Worm (Caenorhabditis elegans) whole organism, late embryonic: ENCODE results near the gene zipt-2.3.

Experiments used
- C08G9.2 ChIP-seq: sonication (generic microtip); optimal IDR thresholded peaks from 2 replicates; lab custom pipeline; 2016; ENCODE audit warnings: mild to moderate bottlenecking, missing genetic modification characterization, moderate library complexity, missing compliant biosample characterization
- K02D7.2 ChIP-seq: sonication (generic microtip); optimal IDR thresholded peaks from 2 replicates; lab custom pipeline; 2017; ENCODE audit warnings: mild to moderate bottlenecking, missing genetic modification characterization, missing compliant biosample characterization
- T23F11.4 ChIP-seq: fragments of 200-800 bp; sonication (Bioruptor generic); optimal IDR thresholded peaks from 2 replicates; lab custom pipeline; 2018; ENCODE audit warnings: mild to moderate bottlenecking, missing genetic modification characterization, missing compliant biosample characterization
- ahr-1 ChIP-seq: sonication (generic microtip); optimal IDR thresholded peaks from 2 replicates; lab custom pipeline; 2016; ENCODE audit warnings: missing genetic modification characterization, missing compliant biosample characterization
- ama-1 ChIP-seq: fragments of 150-350 bp; optimal IDR thresholded peaks from 2 replicates; lab custom pipeline; 2014
- ceh-14 ChIP-seq: sonication (generic microtip); optimal IDR thresholded peaks from 2 replicates; lab custom pipeline; 2016; ENCODE audit warnings: missing genotype, missing genetic modification characterization, missing compliant biosample characterization
- ceh-19 ChIP-seq: fragments of 200-800 bp; sonication (Bioruptor generic); optimal IDR thresholded peaks from 2 replicates; lab custom pipeline; 2018; ENCODE audit warnings: mild to moderate bottlenecking, missing genetic modification characterization, missing compliant biosample characterization
- ceh-2 ChIP-seq: sonication (generic microtip); optimal IDR thresholded peaks from 2 replicates; lab custom pipeline; 2016; ENCODE audit warnings: missing genotype, missing genetic modification characterization, missing compliant biosample characterization
- ceh-22 ChIP-seq: sonication (generic microtip); optimal IDR thresholded peaks from 2 replicates; lab custom pipeline; 2017; ENCODE audit warnings: missing biosample characterization, missing genetic modification characterization
- ceh-31 ChIP-seq: sonication (generic microtip); optimal IDR thresholded peaks from 2 replicates; lab custom pipeline; 2016; ENCODE audit warnings: missing genetic modification characterization, missing compliant biosample characterization
- ceh-45 ChIP-seq: fragments of 200-800 bp; sonication (Bioruptor generic); IDR thresholded peaks from 2 replicates; pipeline ENCODE4 v1.3.6; 2022; ENCODE audit warnings: missing genetic modification reagents, missing genetic modification characterization, missing compliant biosample characterization
- ceh-6 ChIP-seq: fragments of 200-800 bp; sonication (Bioruptor generic); optimal IDR thresholded peaks from 2 replicates; lab custom pipeline; 2018; ENCODE audit warnings: mild to moderate bottlenecking, missing genetic modification characterization, missing compliant biosample characterization
- ceh-9 ChIP-seq: sonication (generic microtip); optimal IDR thresholded peaks from 2 replicates; lab custom pipeline; 2016; ENCODE audit warnings: mild to moderate bottlenecking, missing genetic modification characterization, inconsistent platforms, missing compliant biosample characterization
- che-1 ChIP-seq: sonication (generic microtip); optimal IDR thresholded peaks from 2 replicates; lab custom pipeline; 2016; ENCODE audit warnings: mild to moderate bottlenecking, missing genetic modification characterization, missing compliant biosample characterization
- dve-1 ChIP-seq: sonication (generic microtip); optimal IDR thresholded peaks from 2 replicates; lab custom pipeline; 2017; ENCODE audit warnings: antibody characterized with exemption, mild to moderate bottlenecking, missing genetic modification characterization, missing compliant biosample characterization
- gmeb-2 ChIP-seq: sonication (generic microtip); optimal IDR thresholded peaks from 2 replicates; lab custom pipeline; 2016; ENCODE audit warnings: missing genetic modification characterization, inconsistent platforms, missing compliant biosample characterization
- hlh-13 ChIP-seq: fragments of 200-800 bp; sonication (Bioruptor generic); optimal IDR thresholded peaks from 2 replicates; lab custom pipeline; 2018; ENCODE audit warnings: mild to moderate bottlenecking, missing genetic modification characterization, missing compliant biosample characterization
- hlh-6 ChIP-seq: sonication (generic microtip); optimal IDR thresholded peaks from 2 replicates; lab custom pipeline; 2016; ENCODE audit warnings: missing genotype, missing genetic modification characterization, missing compliant biosample characterization
- lim-6 ChIP-seq: sonication (generic microtip); optimal IDR thresholded peaks from 2 replicates; lab custom pipeline; 2016; ENCODE audit warnings: missing genetic modification characterization, missing compliant biosample characterization
- lin-11 ChIP-seq: fragments of 200-800 bp; sonication (Bioruptor generic); optimal IDR thresholded peaks from 2 replicates; lab custom pipeline; 2018; ENCODE audit warnings: mild to moderate bottlenecking, missing genetic modification characterization, missing compliant biosample characterization
- madf-2 ChIP-seq: sonication (generic microtip); optimal IDR thresholded peaks from 2 replicates; lab custom pipeline; 2017; ENCODE audit warnings: missing genetic modification characterization, missing compliant biosample characterization
- nhr-232 ChIP-seq: sonication (generic microtip); optimal IDR thresholded peaks from 2 replicates; lab custom pipeline; 2016; ENCODE audit warnings: missing genetic modification characterization, missing compliant biosample characterization
- npax-4 ChIP-seq: sonication (generic microtip); optimal IDR thresholded peaks from 2 replicates; lab custom pipeline; 2016; ENCODE audit warnings: missing genetic modification characterization, missing compliant biosample characterization
- pat-9 ChIP-seq: fragments of 200-800 bp; sonication (Bioruptor generic); optimal IDR thresholded peaks from 2 replicates; lab custom pipeline; 2018; ENCODE audit warnings: mild to moderate bottlenecking, missing genetic modification characterization, moderate library complexity, missing compliant biosample characterization
- pqm-1 ChIP-seq: sonication (generic microtip); optimal IDR thresholded peaks from 2 replicates; lab custom pipeline; 2016; ENCODE audit warnings: missing genetic modification characterization, missing compliant biosample characterization
- pros-1 ChIP-seq: fragments of 150-350 bp; optimal IDR thresholded peaks from 2 replicates; lab custom pipeline; 2014; ENCODE audit warnings: missing biosample characterization, missing genetic modification reagents, missing genetic modification characterization
- ref-2 ChIP-seq: sonication (generic microtip); optimal IDR thresholded peaks from 2 replicates; lab custom pipeline; 2016; ENCODE audit warnings: missing genetic modification characterization, missing compliant biosample characterization
- rnt-1 ChIP-seq: sonication (generic microtip); optimal IDR thresholded peaks from 2 replicates; lab custom pipeline; 2016; ENCODE audit warnings: missing genetic modification characterization, missing compliant biosample characterization
- sox-4 ChIP-seq: sonication (generic microtip); optimal IDR thresholded peaks from 2 replicates; lab custom pipeline; 2017; ENCODE audit warnings: mild to moderate bottlenecking, missing genetic modification characterization, inconsistent platforms, missing compliant biosample characterization
- syd-9 ChIP-seq: sonication (generic microtip); optimal IDR thresholded peaks from 2 replicates; lab custom pipeline; 2016; ENCODE audit warnings: mild to moderate bottlenecking, missing genetic modification characterization, moderate library complexity, missing compliant biosample characterization
- ttx-3 ChIP-seq: sonication (generic microtip); optimal IDR thresholded peaks from 2 replicates; lab custom pipeline; 2016; ENCODE audit warnings: missing genetic modification reagents, missing genetic modification characterization, missing compliant biosample characterization
- unc-3 ChIP-seq, 2 experiments: fragments of 200-800 bp in 1 of 2; sonication (Bioruptor generic) in 1 of 2; sonication (generic microtip) in 1 of 2; conservative IDR thresholded peaks in 1 of 2; optimal IDR thresholded peaks in 1 of 2; 2 replicates each; pipeline versions ENCODE4 v1.3.6 to Lab custom; 2016 to 2022; ENCODE audit warnings: missing compliant biosample characterization in 2 of 2, missing genetic modification characterization in 2 of 2, missing genetic modification reagents in 1 of 2

The zipt-2.3 gene

DNA sequence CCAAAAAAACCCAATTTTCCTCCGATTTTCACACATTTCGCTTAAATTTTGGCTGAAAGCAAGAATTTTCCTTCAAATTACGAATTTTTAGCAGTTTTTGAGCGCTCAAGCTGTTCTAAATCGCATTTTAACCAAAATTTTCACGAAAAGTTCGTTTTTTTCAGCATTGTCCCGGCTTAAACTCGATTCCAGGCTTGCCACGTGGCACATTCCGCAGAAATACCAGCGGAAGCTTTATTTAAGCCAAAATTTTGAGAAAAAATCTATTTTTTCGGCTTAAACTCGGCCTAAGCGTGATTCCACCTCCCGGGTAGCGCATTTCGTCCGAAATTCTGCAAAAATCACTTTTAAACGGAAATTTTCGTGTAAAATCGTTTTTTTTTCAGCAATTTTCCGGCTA lies 8.1 kb upstream of the zipt-2.3 start:
- no peak for TF ChIP-seq ttx-3
- TF ChIP-seq hlh-6 (tag; lab: Kevin White, UChicago), result no peak

DNA sequence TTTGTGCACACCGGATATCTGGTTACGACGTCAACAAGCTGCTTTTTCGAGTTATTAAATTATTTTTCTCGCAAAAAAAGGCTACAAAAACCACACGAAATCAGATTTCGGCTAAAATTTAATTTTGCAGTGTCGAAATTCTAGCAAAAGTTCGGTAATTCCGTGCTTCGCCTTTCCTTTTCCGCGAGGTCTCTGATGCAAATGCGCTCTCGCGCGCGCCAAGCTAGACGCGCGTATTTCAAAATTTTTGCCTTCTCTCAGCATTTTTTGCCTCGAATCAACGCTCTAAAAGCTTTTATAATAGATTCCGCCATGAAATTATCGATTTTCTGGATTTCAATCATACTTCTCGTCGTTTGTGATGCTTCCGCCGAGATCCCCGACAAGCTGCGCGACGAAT lies 7.1 kb upstream of the zipt-2.3 start, which contains the start of gene Y54G9A.5:
TSS of gene Y54G9A.5 (plus strand) at position 245 of the 400 bp plus-strand sequence.
- TF ChIP-seq ceh-6 (GFP tag; lab: Kevin White, UChicago) (no peak), ceh-31 (tag; lab: Kevin White, UChicago) (peak; percentile 12), C08G9.2 (tag; lab: Kevin White, UChicago) (peak; percentile 14)
- TF ChIP-seq, all 69 proteins: peak for 2

DNA sequence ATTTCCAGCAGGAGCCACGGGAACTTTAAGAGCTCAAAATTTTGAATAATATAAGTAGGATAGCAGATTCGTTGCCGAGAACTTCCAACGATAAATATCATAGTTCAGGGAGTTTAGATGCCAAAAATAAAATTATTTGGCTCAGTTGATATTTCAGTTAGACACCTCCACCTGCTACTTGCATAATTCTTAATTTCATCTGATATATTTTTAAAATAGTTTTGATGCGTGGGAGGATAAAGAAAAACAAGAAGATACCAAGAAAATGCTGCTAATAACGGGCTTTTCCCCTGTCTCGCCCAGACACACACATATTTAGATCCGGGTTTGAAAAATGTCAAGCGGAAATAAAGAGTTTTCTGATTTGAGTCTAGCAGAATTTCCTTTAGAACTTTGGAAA lies 5.5 kb upstream of the zipt-2.3 start, which contains the start of gene sre-46:
TSS of gene sre-46 (minus strand) at position 101 of the 400 bp plus-strand sequence.
- no peak for TF ChIP-seq ceh-14 (tag; lab: Kevin White, UChicago)
- TF ChIP-seq unc-3 (GFP tag; conservative IDR thresholded peaks at IDR 0.05; lab: Robert Waterston, UW), result no peak
- TF ChIP-seq unc-3 (tag; optimal IDR thresholded peaks at IDR 0.05; lab: Kevin White, UChicago), result no peak
- no peak for TF ChIP-seq ceh-45 (GFP tag; lab: Robert Waterston, UW)
- no peak for TF ChIP-seq syd-9 (tag; lab: Kevin White, UChicago)
- TF ChIP-seq lim-6 (tag; lab: Kevin White, UChicago), result no peak
- no peak for TF ChIP-seq che-1 (tag; lab: Kevin White, UChicago)
- no peak for TF ChIP-seq ahr-1 (tag; lab: Kevin White, UChicago)

DNA sequence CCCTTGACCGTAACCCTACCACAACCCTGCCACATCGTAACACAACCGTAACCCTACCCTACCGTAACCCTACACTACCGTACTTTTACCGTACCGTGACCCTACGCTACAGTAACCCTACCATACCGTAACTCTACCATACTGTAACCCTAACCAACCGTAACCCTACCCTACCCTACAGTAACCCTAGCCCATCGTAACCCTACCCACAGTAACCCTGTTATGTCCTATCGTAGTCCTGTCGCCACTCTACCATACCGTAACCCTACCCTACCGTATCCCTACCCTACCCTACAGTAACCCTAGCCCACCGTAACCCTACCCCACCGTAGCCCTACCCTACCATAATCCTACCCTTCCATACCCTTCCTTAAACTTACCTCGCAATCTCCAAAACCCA lies 5.0 kb upstream of the zipt-2.3 start:
- TF ChIP-seq sox-4 (no peak), ceh-45 (GFP tag; lab: Robert Waterston, UW) (0 out of 2 replicates have a peak, but pooled peaks have one; percentile 17)

DNA sequence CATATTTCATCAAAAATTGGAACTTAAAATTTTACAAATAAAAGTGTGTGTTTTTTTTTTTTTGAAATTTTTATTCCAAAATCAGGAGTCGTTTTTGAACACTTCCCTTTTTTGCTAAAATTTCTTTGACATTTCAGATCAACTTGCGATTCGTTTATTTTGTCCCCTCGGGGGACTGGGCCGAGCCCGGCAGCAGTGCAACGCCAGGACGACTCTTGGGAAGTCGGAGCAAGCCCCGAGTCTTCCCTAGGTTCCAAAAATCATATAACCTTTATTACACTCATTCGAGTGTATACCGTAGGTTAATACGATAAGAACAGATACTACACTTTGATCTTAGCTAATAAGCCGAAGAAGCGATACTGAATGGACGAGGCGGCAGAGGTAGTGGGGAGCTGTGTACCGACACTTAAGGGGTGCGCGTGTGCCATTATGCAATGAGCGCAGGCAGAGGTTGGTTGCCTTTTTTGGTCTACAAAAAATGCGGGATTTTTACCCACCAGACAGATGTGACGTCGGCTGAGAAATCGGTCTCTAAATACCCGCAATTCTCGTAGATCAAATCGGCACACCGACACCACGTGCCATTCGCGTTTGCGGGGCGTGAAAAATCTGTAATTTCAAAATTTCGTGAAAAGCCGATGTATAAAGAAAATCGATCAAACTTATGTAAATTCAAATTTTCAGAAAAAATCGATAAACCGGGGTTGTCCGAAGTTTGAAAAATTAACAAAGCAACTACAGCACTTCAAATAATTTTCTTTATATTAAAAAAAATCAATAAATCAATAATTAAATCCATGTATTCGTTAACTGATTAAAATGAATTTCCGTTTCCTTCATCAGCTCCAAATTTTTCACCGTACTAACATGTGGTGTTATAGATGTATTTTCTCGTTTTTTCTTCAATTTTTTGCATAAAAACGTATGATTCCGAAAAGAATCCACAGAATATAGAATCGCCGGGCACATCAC lies 2.0 kb upstream of the zipt-2.3 start:
- TF ChIP-seq dve-1 (tag; lab: Kevin White, UChicago) (no peak), hlh-13 (no peak), lim-6 (tag; lab: Kevin White, UChicago) (no peak), T23F11.4 (GFP tag; lab: Kevin White, UChicago) (no peak), ama-1 (lab: Kevin White, UChicago) (no peak), rnt-1 (tag; lab: Kevin White, UChicago) (no peak), pqm-1 (no peak), ceh-2 (tag; lab: Kevin White, UChicago) (no peak)

DNA sequence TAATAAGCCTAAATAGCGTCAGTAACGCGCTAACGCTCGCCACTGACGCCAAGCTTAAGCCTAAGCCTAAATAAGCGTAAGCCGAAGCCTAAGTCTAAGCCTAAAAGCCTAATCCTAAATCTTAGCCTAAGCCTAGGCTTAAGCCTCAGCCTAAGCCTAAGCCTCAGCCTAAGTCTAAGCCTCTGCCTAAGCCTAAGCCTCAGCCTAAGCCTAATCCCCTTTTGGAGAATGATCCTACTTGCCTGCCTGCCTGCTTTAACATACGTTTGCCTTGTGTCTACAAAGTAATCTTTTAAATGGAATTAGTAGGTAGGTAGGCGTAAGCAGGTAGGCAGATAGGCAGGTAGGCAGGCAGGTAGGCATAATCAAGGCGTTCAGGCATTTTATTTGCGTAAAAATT lies 346 bp downstream of the zipt-2.3 start:
- TF ChIP-seq lin-11 (tag; lab: Kevin White, UChicago) (no peak), dve-1 (tag; lab: Kevin White, UChicago) (peak; percentile 85), ceh-31 (tag; lab: Kevin White, UChicago) (no peak)
- TF ChIP-seq, all 69 proteins: peak for 1

DNA sequence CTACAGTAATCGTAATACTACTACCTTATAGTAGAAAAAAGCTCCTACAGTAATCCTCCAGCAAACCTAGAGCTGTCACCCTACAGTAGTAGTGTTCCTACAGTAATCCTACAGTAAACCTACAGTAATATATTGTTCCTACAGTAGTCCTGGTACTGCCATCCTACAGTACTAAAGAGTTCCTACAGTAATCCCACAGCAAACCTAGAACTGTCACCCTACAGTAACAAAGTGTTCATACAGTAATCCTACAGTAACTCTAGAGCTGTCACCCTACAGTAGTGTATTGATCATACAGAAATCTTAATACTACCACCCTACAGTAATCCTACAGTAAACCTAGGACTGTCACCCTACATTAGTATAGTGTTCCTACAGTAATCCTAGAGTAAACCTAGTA lies 2.4 kb downstream of the zipt-2.3 start:
- TF ChIP-seq ceh-14 (tag; lab: Kevin White, UChicago), result no peak
- no peak for TF ChIP-seq K02D7.2
- TF ChIP-seq ceh-9, result no peak
- TF ChIP-seq npax-4, result no peak
- TF ChIP-seq nhr-232 (tag; lab: Kevin White, UChicago), result no peak
- TF ChIP-seq C08G9.2 (tag; lab: Kevin White, UChicago), result no peak
- no peak for TF ChIP-seq ceh-45 (GFP tag; lab: Robert Waterston, UW)
- TF ChIP-seq ref-2 (tag; lab: Kevin White, UChicago), result no peak
- TF ChIP-seq ceh-2 (tag; lab: Kevin White, UChicago), result no peak
- no peak for TF ChIP-seq syd-9 (tag; lab: Kevin White, UChicago)
- no peak for TF ChIP-seq gmeb-2 (tag; lab: Kevin White, UChicago)
- TF ChIP-seq pros-1 (tag; lab: Kevin White, UChicago), result no peak
- TF ChIP-seq pat-9, result no peak
- TF ChIP-seq ceh-22, result no peak
- TF ChIP-seq madf-2 (tag; lab: Kevin White, UChicago), result no peak
- no peak for TF ChIP-seq ceh-19
- TF ChIP-seq T23F11.4 (GFP tag; lab: Kevin White, UChicago), result no peak
